Fruit fly (Drosophila melanogaster) whole organism, embryonic: Measurements from ENCODE around the gene CG10492.
A peak's percentile ranks its signal among the peaks of the same experiment; 100 is the strongest.

Experiments
- Ada2b ChIP-seq: fragments of 200-800 bp; sonication (Bioruptor generic); IDR thresholded peaks from 2 replicates; pipeline ENCODE4 v1.3.6; 2022; ENCODE audit warnings: missing biosample characterization, missing genetic modification characterization
- B-H1 ChIP-seq: fragments of 200-800 bp; sonication (Bioruptor generic); IDR thresholded peaks from 3 replicates; pipeline ENCODE4 v1.3.6; 2022; ENCODE audit warnings: missing biosample characterization, missing genetic modification characterization
- BtbVII ChIP-seq: fragments of 200-800 bp; sonication (Bioruptor generic); optimal IDR thresholded peaks from 3 replicates; lab custom pipeline; 2017; ENCODE audit warnings: missing biosample characterization, mild to moderate bottlenecking, missing genetic modification characterization
- CG10462 ChIP-seq: fragments of 200-800 bp; sonication (Bioruptor generic); optimal IDR thresholded peaks from 2 replicates; lab custom pipeline; 2016; ENCODE audit warnings: missing biosample characterization, missing genetic modification characterization
- CG11456 ChIP-seq: fragments of 200-800 bp; sonication (Bioruptor generic); IDR thresholded peaks from 3 replicates; pipeline ENCODE4 v1.3.6; 2022; ENCODE audit warnings: missing biosample characterization, missing genetic modification characterization
- CG12071 ChIP-seq: fragments of 200-800 bp; sonication (Bioruptor generic); optimal IDR thresholded peaks from 3 replicates; lab custom pipeline; 2018; ENCODE audit warnings: missing biosample characterization, mild to moderate bottlenecking, missing genetic modification characterization
- CG1233 ChIP-seq: fragments of 200-800 bp; sonication (Bioruptor generic); optimal IDR thresholded peaks from 4 replicates; lab custom pipeline; 2018; ENCODE audit warnings: missing biosample characterization, mild to moderate bottlenecking, missing genetic modification characterization
- CG12769 ChIP-seq: fragments of 200-800 bp; sonication (Bioruptor generic); optimal IDR thresholded peaks from 2 replicates; lab custom pipeline; 2019; ENCODE audit warnings: missing biosample characterization, mild to moderate bottlenecking, missing genetic modification characterization, moderate library complexity
- CG14965 ChIP-seq: fragments of 200-800 bp; sonication (Bioruptor generic); optimal IDR thresholded peaks from 2 replicates; lab custom pipeline; 2016; ENCODE audit warnings: missing biosample characterization, missing genetic modification characterization, borderline replicate concordance
- CG15269 ChIP-seq: fragments of 200-800 bp; sonication (Bioruptor generic); optimal IDR thresholded peaks from 2 replicates; lab custom pipeline; 2018; ENCODE audit warnings: missing biosample characterization, mild to moderate bottlenecking, missing genetic modification characterization, moderate library complexity
- CG1529 ChIP-seq: fragments of 200-800 bp; sonication (Bioruptor generic); optimal IDR thresholded peaks from 3 replicates; lab custom pipeline; 2018; ENCODE audit warnings: missing biosample characterization, missing genetic modification characterization
- CG2202 ChIP-seq: fragments of 200-800 bp; sonication (Bioruptor generic); optimal IDR thresholded peaks from 2 replicates; lab custom pipeline; 2018; ENCODE audit warnings: missing biosample characterization, mild to moderate bottlenecking, missing genetic modification characterization
- CG2875 ChIP-seq: fragments of 200-800 bp; sonication (Bioruptor generic); optimal IDR thresholded peaks from 2 replicates; lab custom pipeline; 2017; ENCODE audit warnings: missing biosample characterization, mild to moderate bottlenecking, missing genetic modification characterization, missing genetic modification reagents
- CG30403 ChIP-seq: fragments of 200-800 bp; sonication (Bioruptor generic); optimal IDR thresholded peaks from 3 replicates; lab custom pipeline; 2016; ENCODE audit warnings: missing biosample characterization, missing genetic modification characterization
- CG4854 ChIP-seq: fragments of 200-800 bp; sonication (Bioruptor generic); optimal IDR thresholded peaks from 2 replicates; lab custom pipeline; 2016; ENCODE audit warnings: missing biosample characterization, missing genetic modification characterization, inconsistent platforms
- CG6654 ChIP-seq: fragments of 200-800 bp; sonication (Bioruptor generic); optimal IDR thresholded peaks from 2 replicates; lab custom pipeline; 2017; ENCODE audit warnings: missing biosample characterization, mild to moderate bottlenecking, missing genetic modification characterization
- CG6683 ChIP-seq: fragments of 200-800 bp; sonication (Bioruptor generic); optimal IDR thresholded peaks from 2 replicates; lab custom pipeline; 2017; ENCODE audit warnings: missing biosample characterization, mild to moderate bottlenecking, missing genetic modification characterization, missing genetic modification reagents
- CrebB ChIP-seq: fragments of 200-800 bp; sonication (Bioruptor generic); optimal IDR thresholded peaks from 3 replicates; lab custom pipeline; 2018; ENCODE audit warnings: missing biosample characterization, mild to moderate bottlenecking, missing genetic modification characterization
- D19A ChIP-seq: fragments of 200-800 bp; optimal IDR thresholded peaks from 3 replicates; lab custom pipeline; 2019; ENCODE audit warnings: missing biosample characterization, mild to moderate bottlenecking, missing genetic modification characterization, moderate library complexity
- D19B ChIP-seq: fragments of 200-800 bp; sonication (Bioruptor generic); optimal IDR thresholded peaks from 2 replicates; lab custom pipeline; 2017; ENCODE audit warnings: missing biosample characterization, mild to moderate bottlenecking, missing genetic modification characterization
- Dad ChIP-seq: fragments of 200-800 bp; sonication (Bioruptor generic); optimal IDR thresholded peaks from 3 replicates; lab custom pipeline; 2016; ENCODE audit warnings: missing biosample characterization, missing genetic modification characterization
- Dbx ChIP-seq: fragments of 200-800 bp; sonication (Bioruptor generic); IDR thresholded peaks from 3 replicates; pipeline ENCODE4 v1.3.6; 2022; ENCODE audit warnings: missing biosample characterization, missing genetic modification characterization
- ERR ChIP-seq: fragments of 200-800 bp; sonication (Bioruptor generic); optimal IDR thresholded peaks from 2 replicates; lab custom pipeline; 2016; ENCODE audit warnings: missing biosample characterization, missing genetic modification characterization
- Kr ChIP-seq: fragments of 200-800 bp; sonication (Bioruptor generic); optimal IDR thresholded peaks from 2 replicates; lab custom pipeline; 2017; ENCODE audit warnings: missing biosample characterization, mild to moderate bottlenecking, missing genetic modification characterization
- Meics ChIP-seq: fragments of 200-800 bp; sonication (Bioruptor generic); optimal IDR thresholded peaks from 2 replicates; lab custom pipeline; 2017; ENCODE audit warnings: missing biosample characterization, mild to moderate bottlenecking, missing genetic modification characterization
- Pdp1 ChIP-seq, 2 experiments: fragments of 200-800 bp; sonication (Bioruptor generic); optimal IDR thresholded peaks; 3 replicates each; lab custom pipeline; 2016; ENCODE audit warnings: missing biosample characterization in 2 of 2, missing genetic modification characterization in 2 of 2, mild to moderate bottlenecking in 1 of 2, moderate library complexity in 1 of 2
- Rx ChIP-seq: fragments of 200-800 bp; sonication (Bioruptor generic); IDR thresholded peaks from 2 replicates; pipeline ENCODE4 v1.3.6; 2022; ENCODE audit warnings: missing biosample characterization, missing genetic modification characterization
- Ssrp ChIP-seq: fragments of 200-800 bp; sonication (Bioruptor generic); optimal IDR thresholded peaks from 2 replicates; lab custom pipeline; 2018; ENCODE audit warnings: missing biosample characterization, mild to moderate bottlenecking, missing genetic modification characterization, moderate library complexity
- YL-1 ChIP-seq: fragments of 200-800 bp; sonication (Bioruptor generic); optimal IDR thresholded peaks from 3 replicates; lab custom pipeline; 2017; ENCODE audit warnings: missing biosample characterization, mild to moderate bottlenecking, missing genetic modification characterization
- al ChIP-seq: fragments of 200-800 bp; sonication (Bioruptor generic); IDR thresholded peaks from 2 replicates; pipeline ENCODE4 v1.3.6; 2022; ENCODE audit warnings: missing biosample characterization, missing genetic modification characterization
- amos ChIP-seq: fragments of 200-800 bp; sonication (Bioruptor generic); IDR thresholded peaks from 2 replicates; pipeline ENCODE4 v1.3.6; 2022; ENCODE audit warnings: missing biosample characterization, missing genetic modification characterization; ENCODE audit not compliant: partially characterized antibody
- az2 ChIP-seq: fragments of 200-800 bp; sonication (Bioruptor generic); optimal IDR thresholded peaks from 3 replicates; lab custom pipeline; 2016; ENCODE audit warnings: missing biosample characterization, missing genetic modification characterization
- bab2 ChIP-seq: fragments of 200-800 bp; sonication (Bioruptor generic); optimal IDR thresholded peaks from 2 replicates; lab custom pipeline; 2016; ENCODE audit warnings: missing biosample characterization, missing genetic modification characterization
- cato ChIP-seq: fragments of 200-800 bp; sonication (Bioruptor generic); optimal IDR thresholded peaks from 2 replicates; lab custom pipeline; 2016; ENCODE audit warnings: missing biosample characterization, missing genetic modification characterization, borderline replicate concordance
- corto ChIP-seq: fragments of 200-800 bp; sonication (Bioruptor generic); optimal IDR thresholded peaks from 2 replicates; lab custom pipeline; 2016; ENCODE audit warnings: missing biosample characterization, mild to moderate bottlenecking, missing genetic modification characterization, moderate library complexity
- esg ChIP-seq: fragments of 200-800 bp; sonication (Bioruptor generic); conservative IDR thresholded peaks from 2 replicates; pipeline ENCODE4 v1.3.6; 2022; ENCODE audit warnings: missing biosample characterization, missing genetic modification characterization
- fd102C ChIP-seq: fragments of 200-800 bp; sonication (Bioruptor generic); optimal IDR thresholded peaks from 2 replicates; lab custom pipeline; 2018; ENCODE audit warnings: missing biosample characterization, mild to moderate bottlenecking, missing genetic modification characterization, moderate library complexity
- fd3F ChIP-seq: fragments of 200-800 bp; sonication (Bioruptor generic); optimal IDR thresholded peaks from 2 replicates; lab custom pipeline; 2018; ENCODE audit warnings: missing biosample characterization, mild to moderate bottlenecking, missing genetic modification characterization, moderate library complexity
- fu2 ChIP-seq: fragments of 200-800 bp; sonication (Bioruptor generic); optimal IDR thresholded peaks from 2 replicates; lab custom pipeline; 2016; ENCODE audit warnings: missing biosample characterization, missing genetic modification characterization
- hth ChIP-seq: fragments of >200 bp; optimal IDR thresholded peaks from 2 replicates; lab custom pipeline; 2017; ENCODE audit warnings: inconsistent platforms
- jumu ChIP-seq: fragments of 200-800 bp; sonication (Bioruptor generic); optimal IDR thresholded peaks from 3 replicates; lab custom pipeline; 2016; ENCODE audit warnings: missing biosample characterization, missing genetic modification characterization
- lab ChIP-seq: fragments of 200-800 bp; sonication (Bioruptor generic); optimal IDR thresholded peaks from 3 replicates; lab custom pipeline; 2017; ENCODE audit warnings: missing biosample characterization, missing genetic modification characterization, mild to moderate bottlenecking, moderate library complexity, missing genetic modification reagents
- lola ChIP-seq, 3 experiments: fragments of >200 bp in 2 of 3; fragments of 200-800 bp in 1 of 3; sonication (Bioruptor generic) in 1 of 3; optimal IDR thresholded peaks; 2 replicates each; lab custom pipeline; 2017 to 2019; ENCODE audit warnings: missing biosample characterization in 3 of 3, missing genetic modification characterization in 3 of 3, mild to moderate bottlenecking in 1 of 3, moderate library complexity in 1 of 3
- nom ChIP-seq: fragments of 200-800 bp; sonication (Bioruptor generic); optimal IDR thresholded peaks from 2 replicates; lab custom pipeline; 2017; ENCODE audit warnings: missing biosample characterization, missing genetic modification characterization, mild to moderate bottlenecking, moderate library complexity, missing genetic modification reagents
- ro ChIP-seq: fragments of 200-800 bp; sonication (Bioruptor generic); IDR thresholded peaks from 2 replicates; pipeline ENCODE4 v1.3.6; 2022; ENCODE audit warnings: missing biosample characterization, missing genetic modification characterization
- sr ChIP-seq: fragments of 200-800 bp; sonication (Bioruptor generic); IDR thresholded peaks from 3 replicates; pipeline ENCODE4 v1.3.6; 2022; ENCODE audit warnings: missing biosample characterization, missing genetic modification characterization
- tio ChIP-seq: fragments of 200-800 bp; sonication (Bioruptor generic); optimal IDR thresholded peaks from 2 replicates; lab custom pipeline; 2017; ENCODE audit warnings: missing biosample characterization, missing genetic modification characterization, inconsistent platforms
- vfl ChIP-seq: fragments of 200-800 bp; sonication (Bioruptor generic); optimal IDR thresholded peaks from 2 replicates; lab custom pipeline; 2016; ENCODE audit warnings: missing biosample characterization, missing genetic modification characterization
- wdn ChIP-seq: fragments of 200-800 bp; sonication (Bioruptor generic); IDR thresholded peaks from 2 replicates; pipeline ENCODE4 v1.3.6; 2022; ENCODE audit warnings: missing biosample characterization, missing genetic modification characterization
- z ChIP-seq: fragments of 200-800 bp; sonication (Bioruptor generic); IDR thresholded peaks from 3 replicates; pipeline ENCODE4 v1.3.6; 2022; ENCODE audit warnings: missing biosample characterization, missing genetic modification characterization

Gene CG10492

dm6 chr2L:19051534-19052100 lies 2.3 kb upstream of the CG10492 start, which contains the start of gene Rpn3 (continued):
- TF ChIP-seq YL-1 (GFP tag; lab: Kevin White, UChicago) (peak; percentile 71), CG2875 (peak; percentile 62), cato (GFP tag; lab: Kevin White, UChicago) (peak; percentile 80), corto (no peak), CG1233 (GFP tag; lab: Kevin White, UChicago) (peak; percentile 40), fu2 (peak; percentile 80), lola (GFP tag; optimal IDR thresholded peaks at IDR 0.05; lab: Kevin White, UChicago) (peak in 1 of 3 experiments; percentile 77), al (GFP tag; lab: Robert Waterston, UW) (peak; percentile 76), B-H1 (peak; percentile 78), CG6683 (GFP tag; lab: Kevin White, UChicago) (peak; percentile 27), D19A (tag; lab: Kevin White, UChicago) (peak; percentile 70), amos (GFP tag; lab: Robert Waterston, UW) (peak; percentile 38; the same call in 1 of the 2 replicates), CG11456 (GFP tag; lab: Robert Waterston, UW) (peak; percentile 75; the same call in 2 of the 3 replicates), ro (GFP tag; lab: Robert Waterston, UW) (peak; percentile 69), CG1529 (GFP tag; lab: Kevin White, UChicago) (peak; percentile 37), Pdp1 (GFP tag; optimal IDR thresholded peaks at IDR 0.05; lab: Kevin White, UChicago) (peak; percentile 76 to 88), CG2202 (tag; lab: Kevin White, UChicago) (peak; percentile 62), Meics (peak; percentile 76), Ada2b (peak; percentile 89), jumu (GFP tag; lab: Kevin White, UChicago) (peak; percentile 73), CG6654 (GFP tag; lab: Kevin White, UChicago) (no peak), vfl (GFP tag; lab: Kevin White, UChicago) (peak; percentile 84), wdn (GFP tag; lab: Robert Waterston, UW) (peak; percentile 77), fd3F (peak; percentile 64), CG14965 (GFP tag; lab: Kevin White, UChicago) (no peak), ERR (no peak), CG15269 (tag; lab: Kevin White, UChicago) (peak; percentile 78), CrebB (tag; lab: Kevin White, UChicago) (peak; percentile 61), bab2 (GFP tag; lab: Kevin White, UChicago) (peak; percentile 91), esg (GFP tag; lab: Robert Waterston, UW) (peak; percentile 84), CG12071 (GFP tag; lab: Kevin White, UChicago) (no peak), Rx (GFP tag; lab: Robert Waterston, UW) (peak; percentile 74), hth (lab: Kevin White, UChicago) (no peak), sr (GFP tag; lab: Robert Waterston, UW) (peak; percentile 29; the same call in 1 of the 3 replicates), D19B (GFP tag; lab: Kevin White, UChicago) (no peak), Dbx (peak; percentile 88), tio (GFP tag; lab: Kevin White, UChicago) (no peak), CG30403 (GFP tag; lab: Kevin White, UChicago) (peak; percentile 91), CG12769 (no peak), CG4854 (GFP tag; lab: Kevin White, UChicago) (peak; percentile 65), nom (peak; percentile 22), lab (GFP tag; lab: Kevin White, UChicago) (peak; percentile 88), fd102C (GFP tag; lab: Kevin White, UChicago) (peak; percentile 37), CG10462 (peak; percentile 79), Ssrp (peak; percentile 70), z (GFP tag; lab: Robert Waterston, UW) (no peak), BtbVII (GFP tag; lab: Kevin White, UChicago) (peak; percentile 38), az2 (GFP tag; lab: Kevin White, UChicago) (peak; percentile 91), Dad (GFP tag; lab: Kevin White, UChicago) (peak; percentile 79), Kr (GFP tag; lab: Kevin White, UChicago) (no peak)
